Worm (Caenorhabditis elegans): ENCODE results near the gene T07C4.12.

DNA sequence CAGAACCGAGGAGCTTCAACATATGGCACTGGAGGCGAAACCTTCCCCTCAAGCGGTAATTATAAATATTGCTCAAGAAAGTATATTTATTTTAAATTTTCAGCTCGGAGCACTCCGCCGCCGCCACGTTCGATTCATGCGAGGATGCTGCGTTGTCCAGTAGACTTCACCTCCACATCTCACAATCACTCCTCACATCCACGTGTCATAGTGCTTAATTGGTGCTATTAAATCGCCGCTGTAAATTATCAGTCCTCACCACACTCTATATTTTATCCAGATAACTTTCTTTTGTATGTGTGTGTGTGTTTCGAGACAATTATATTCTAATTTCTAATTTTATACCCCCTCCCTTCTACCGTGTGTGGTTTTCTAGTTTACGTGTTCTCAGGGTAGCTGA, 22.1 kb upstream of the T07C4.12 start:
- TF ChIP-seq ceh-82 (tag; optimal IDR thresholded peaks at IDR 0.05) (no peak), lin-39 (tag; optimal IDR thresholded peaks at IDR 0.05) (no peak), pha-4 (tag; optimal IDR thresholded peaks at IDR 0.05) (no peak), mdl-1 (tag; optimal IDR thresholded peaks at IDR 0.05) (no peak), hmg-11 (tag; optimal IDR thresholded peaks at IDR 0.05) (no peak), pqm-1 (tag; optimal IDR thresholded peaks at IDR 0.05) (no peak), nhr-23 (tag; optimal IDR thresholded peaks at IDR 0.05) (no peak), unc-62 (GFP tag; optimal IDR thresholded peaks at IDR 0.05) (no peak), lsy-12 (tag; optimal IDR thresholded peaks at IDR 0.05) (no peak)
